Worm (Caenorhabditis elegans): Measurements from ENCODE around the gene mtx-2.
A peak's percentile ranks its signal among the peaks of the same experiment; 100 is the strongest.

DNA sequence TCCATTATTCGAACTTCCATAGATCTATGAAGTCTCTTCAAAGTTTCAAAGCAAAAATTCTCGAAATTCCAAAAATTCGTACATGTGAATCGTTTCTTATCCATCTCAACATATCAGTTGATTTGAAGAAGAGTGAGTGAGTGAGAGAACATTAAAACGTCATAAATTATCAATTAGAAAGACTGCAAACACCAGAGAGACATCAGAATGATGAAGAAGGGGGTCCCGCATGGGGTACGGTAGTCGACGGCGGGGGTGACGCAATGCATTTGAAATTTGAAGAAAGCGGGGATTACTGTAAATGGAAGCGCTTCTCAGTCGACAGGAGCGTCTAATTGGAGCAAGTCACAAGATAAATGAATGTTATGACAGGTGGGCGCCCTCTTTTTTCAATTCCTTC lies 27.1 kb upstream of the mtx-2 start:
- TF ChIP-seq unc-62 (GFP tag; optimal IDR thresholded peaks at IDR 0.05), result no peak
- no peak for TF ChIP-seq egl-27 (tag; optimal IDR thresholded peaks at IDR 0.05)
- no peak for TF ChIP-seq zag-1 (tag; optimal IDR thresholded peaks at IDR 0.05)
- TF ChIP-seq F13H6.1 (tag; optimal IDR thresholded peaks at IDR 0.05), result peak; percentile 22
- TF ChIP-seq lin-11 (tag; optimal IDR thresholded peaks at IDR 0.05), result no peak
- TF ChIP-seq mdl-1 (tag; optimal IDR thresholded peaks at IDR 0.05), result no peak
- TF ChIP-seq nhr-11 (tag; optimal IDR thresholded peaks at IDR 0.05), result no peak
- TF ChIP-seq lin-39 (tag; optimal IDR thresholded peaks at IDR 0.05), result no peak
- TF ChIP-seq nhr-6 (tag; optimal IDR thresholded peaks at IDR 0.05), result no peak
- TF ChIP-seq elt-3 (tag; optimal IDR thresholded peaks at IDR 0.05), result no peak
- no peak for TF ChIP-seq nhr-21 (tag; optimal IDR thresholded peaks at IDR 0.05)

Measured in whole organism, L2 larva.